Fruit fly (Drosophila melanogaster): ENCODE data around the gene CG31704.

- TF ChIP-seq CG10631 (GFP tag; optimal IDR thresholded peaks at IDR 0.05) (no peak), CG4318 (GFP tag; optimal IDR thresholded peaks at IDR 0.05) (no peak), CG7368 (GFP tag; optimal IDR thresholded peaks at IDR 0.05) (no peak), Eip78C (GFP tag) (no peak), Sox102F (GFP tag; optimal IDR thresholded peaks at IDR 0.05) (no peak), lz (GFP tag; optimal IDR thresholded peaks at IDR 0.05) (no peak), CG3032 (tag; optimal IDR thresholded peaks at IDR 0.05) (no peak), OdsH (GFP tag; optimal IDR thresholded peaks at IDR 0.05) (no peak), CG6276 (GFP tag; optimal IDR thresholded peaks at IDR 0.05) (no peak), Hr4 (GFP tag; optimal IDR thresholded peaks at IDR 0.05) (no peak), Lpt (GFP tag; optimal IDR thresholded peaks at IDR 0.05) (no peak), Eip93F (GFP tag; optimal IDR thresholded peaks at IDR 0.05) (no peak), CG16779 (tag; optimal IDR thresholded peaks at IDR 0.05) (no peak), CG6854 (GFP tag; optimal IDR thresholded peaks at IDR 0.05) (no peak)
These were observed 2.0 kb downstream of the CG31704 start, which contains the start of the genes CG44008, CG14933, CG46426 and CG42486 for dm6 chr2L:11842291-11843187.
